Fruit fly (Drosophila melanogaster) whole organism, embryonic: ENCODE data around the gene CG3348.
A peak's percentile ranks its signal among the peaks of the same experiment; 100 is the strongest.

Source experiments
- Abd-B ChIP-seq: fragments of 200-800 bp; sonication (Bioruptor generic); optimal IDR thresholded peaks from 2 replicates; lab custom pipeline; 2018; ENCODE audit warnings: missing biosample characterization, mild to moderate bottlenecking, missing genetic modification characterization, moderate library complexity
- CG11093 ChIP-seq: fragments of 200-800 bp; sonication (Bioruptor generic); IDR thresholded peaks from 3 replicates; pipeline ENCODE4 v1.3.6; 2022; ENCODE audit warnings: missing biosample characterization, missing genetic modification characterization
- CG15073 ChIP-seq: fragments of 200-800 bp; sonication (Bioruptor generic); optimal IDR thresholded peaks from 2 replicates; lab custom pipeline; 2016; ENCODE audit warnings: missing biosample characterization, missing genetic modification characterization
- CG17359 ChIP-seq: fragments of 200-800 bp; sonication (Bioruptor generic); optimal IDR thresholded peaks from 3 replicates; lab custom pipeline; 2018; ENCODE audit warnings: missing biosample characterization, mild to moderate bottlenecking, missing genetic modification characterization, moderate library complexity
- CG17385 ChIP-seq: fragments of 200-800 bp; sonication (Bioruptor generic); optimal IDR thresholded peaks from 3 replicates; lab custom pipeline; 2018; ENCODE audit warnings: missing biosample characterization, mild to moderate bottlenecking, missing genetic modification characterization
- CG17612 ChIP-seq: fragments of 200-800 bp; sonication (Bioruptor generic); IDR thresholded peaks from 2 replicates; pipeline ENCODE4 v1.3.6; 2022; ENCODE audit warnings: missing biosample characterization, missing genetic modification characterization
- CG18262 ChIP-seq: fragments of 200-800 bp; optimal IDR thresholded peaks from 3 replicates; lab custom pipeline; 2019; ENCODE audit warnings: missing biosample characterization, mild to moderate bottlenecking, missing genetic modification characterization, moderate library complexity
- CG2202 ChIP-seq: fragments of 200-800 bp; sonication (Bioruptor generic); optimal IDR thresholded peaks from 2 replicates; lab custom pipeline; 2018; ENCODE audit warnings: missing biosample characterization, mild to moderate bottlenecking, missing genetic modification characterization
- CG32767 ChIP-seq: fragments of 200-800 bp; sonication (Bioruptor generic); IDR thresholded peaks from 2 replicates; pipeline ENCODE4 v1.3.6; 2022; ENCODE audit warnings: missing biosample characterization, missing genetic modification characterization
- CG3995 ChIP-seq: fragments of 200-800 bp; sonication (Bioruptor generic); optimal IDR thresholded peaks from 3 replicates; lab custom pipeline; 2016; ENCODE audit warnings: missing biosample characterization, missing genetic modification characterization
- CG4617 ChIP-seq: fragments of 200-800 bp; sonication (Bioruptor generic); optimal IDR thresholded peaks from 3 replicates; lab custom pipeline; 2016; ENCODE audit warnings: missing biosample characterization, missing genetic modification characterization, borderline replicate concordance
- CG7987 ChIP-seq: fragments of 200-800 bp; sonication (Bioruptor generic); optimal IDR thresholded peaks from 2 replicates; lab custom pipeline; 2018; ENCODE audit warnings: missing biosample characterization, mild to moderate bottlenecking, missing genetic modification characterization, moderate library complexity
- CG9727 ChIP-seq: fragments of 200-800 bp; sonication (Bioruptor generic); optimal IDR thresholded peaks from 3 replicates; lab custom pipeline; 2017; ENCODE audit warnings: missing biosample characterization, mild to moderate bottlenecking, missing genetic modification characterization
- CkIIα-i1 ChIP-seq: fragments of 200-800 bp; sonication (Bioruptor generic); IDR thresholded peaks from 2 replicates; pipeline ENCODE4 v1.3.6; 2022; ENCODE audit warnings: missing biosample characterization, missing genetic modification characterization
- CoRest ChIP-seq: fragments of 200-800 bp; sonication (Bioruptor generic); optimal IDR thresholded peaks from 3 replicates; lab custom pipeline; 2018; ENCODE audit warnings: missing biosample characterization, mild to moderate bottlenecking, missing genetic modification characterization, moderate library complexity
- Dad ChIP-seq: fragments of 200-800 bp; sonication (Bioruptor generic); optimal IDR thresholded peaks from 3 replicates; lab custom pipeline; 2016; ENCODE audit warnings: missing biosample characterization, missing genetic modification characterization
- Dfd ChIP-seq, 2 experiments: fragments of >200 bp; optimal IDR thresholded peaks; 2 replicates each; lab custom pipeline; 2017; ENCODE audit warnings: missing biosample characterization in 2 of 2, missing genetic modification characterization in 2 of 2
- Doc3 ChIP-seq: fragments of 200-800 bp; sonication (Bioruptor generic); IDR thresholded peaks from 3 replicates; pipeline ENCODE4 v1.3.6; 2022; ENCODE audit warnings: missing biosample characterization, missing genetic modification characterization; ENCODE audit not compliant: partially characterized antibody
- E2f1 ChIP-seq: fragments of 200-800 bp; sonication (Bioruptor generic); IDR thresholded peaks from 2 replicates; pipeline ENCODE4 v1.3.6; 2022; ENCODE audit warnings: missing biosample characterization, missing genetic modification characterization
- HLH3B ChIP-seq: fragments of 200-800 bp; sonication (Bioruptor generic); IDR thresholded peaks from 2 replicates; pipeline ENCODE4 v1.3.6; 2022; ENCODE audit warnings: missing biosample characterization, missing genetic modification characterization
- HLHmδ ChIP-seq: fragments of 200-800 bp; sonication (Bioruptor generic); optimal IDR thresholded peaks from 2 replicates; lab custom pipeline; 2018; ENCODE audit warnings: missing biosample characterization, mild to moderate bottlenecking, missing genetic modification characterization, moderate library complexity
- HmgZ ChIP-seq: fragments of 200-800 bp; sonication (Bioruptor generic); optimal IDR thresholded peaks from 2 replicates; lab custom pipeline; 2018; ENCODE audit warnings: missing biosample characterization, mild to moderate bottlenecking, missing genetic modification characterization
- Hr78 ChIP-seq, 2 experiments: fragments of 200-800 bp in 1 of 2; fragments of >200 bp in 1 of 2; sonication (Bioruptor generic) in 1 of 2; optimal IDR thresholded peaks; 2 replicates each; lab custom pipeline; 2017 to 2019; ENCODE audit warnings: missing biosample characterization in 2 of 2, missing genetic modification characterization in 2 of 2, mild to moderate bottlenecking in 1 of 2, moderate library complexity in 1 of 2
- Jarid2 ChIP-seq: fragments of 200-800 bp; sonication (Bioruptor generic); optimal IDR thresholded peaks from 3 replicates; lab custom pipeline; 2017; ENCODE audit warnings: mild to moderate bottlenecking, missing biosample characterization, missing genetic modification reagents, missing genetic modification characterization
- Mrtf ChIP-seq: fragments of 200-800 bp; sonication (Bioruptor generic); IDR thresholded peaks from 3 replicates; pipeline ENCODE4 v1.3.6; 2022; ENCODE audit warnings: missing biosample characterization, missing genetic modification characterization
- Pdp1 ChIP-seq, 2 experiments: fragments of 200-800 bp; sonication (Bioruptor generic); optimal IDR thresholded peaks; 3 replicates each; lab custom pipeline; 2016; ENCODE audit warnings: missing biosample characterization in 2 of 2, missing genetic modification characterization in 2 of 2, mild to moderate bottlenecking in 1 of 2, moderate library complexity in 1 of 2
- YL-1 ChIP-seq: fragments of 200-800 bp; sonication (Bioruptor generic); optimal IDR thresholded peaks from 3 replicates; lab custom pipeline; 2017; ENCODE audit warnings: missing biosample characterization, mild to moderate bottlenecking, missing genetic modification characterization
- ab ChIP-seq: fragments of 200-800 bp; sonication (Bioruptor generic); optimal IDR thresholded peaks from 2 replicates; lab custom pipeline; 2016; ENCODE audit warnings: missing biosample characterization, missing genetic modification characterization
- ato ChIP-seq: fragments of 200-800 bp; sonication (Bioruptor generic); IDR thresholded peaks from 2 replicates; pipeline ENCODE4 v1.3.6; 2022; ENCODE audit warnings: missing biosample characterization, missing genetic modification characterization; ENCODE audit not compliant: partially characterized antibody
- bigmax ChIP-seq: fragments of 200-800 bp; sonication (Bioruptor generic); optimal IDR thresholded peaks from 2 replicates; lab custom pipeline; 2018; ENCODE audit warnings: missing biosample characterization, mild to moderate bottlenecking, missing genetic modification characterization
- cad ChIP-seq: fragments of >200 bp; optimal IDR thresholded peaks from 2 replicates; lab custom pipeline; 2017; ENCODE audit warnings: missing biosample characterization, missing genetic modification characterization
- crc ChIP-seq: fragments of 200-800 bp; sonication (Bioruptor generic); optimal IDR thresholded peaks from 2 replicates; lab custom pipeline; 2016; ENCODE audit warnings: missing biosample characterization, missing genetic modification characterization
- fd3F ChIP-seq: fragments of 200-800 bp; sonication (Bioruptor generic); optimal IDR thresholded peaks from 2 replicates; lab custom pipeline; 2018; ENCODE audit warnings: missing biosample characterization, mild to moderate bottlenecking, missing genetic modification characterization, moderate library complexity
- grau ChIP-seq: fragments of 200-800 bp; optimal IDR thresholded peaks from 3 replicates; lab custom pipeline; 2019; ENCODE audit warnings: missing biosample characterization, mild to moderate bottlenecking, missing genetic modification characterization, moderate library complexity
- her ChIP-seq: fragments of 200-800 bp; sonication (Bioruptor generic); optimal IDR thresholded peaks from 2 replicates; lab custom pipeline; 2016; ENCODE audit warnings: missing biosample characterization, missing genetic modification characterization
- odd ChIP-seq: fragments of 200-800 bp; sonication (Bioruptor generic); optimal IDR thresholded peaks from 2 replicates; lab custom pipeline; 2017; ENCODE audit warnings: missing biosample characterization, mild to moderate bottlenecking, missing genetic modification characterization
- pan ChIP-seq, 4 experiments: fragments of >200 bp in 3 of 4; fragments of 200-800 bp in 1 of 4; sonication (Bioruptor generic) in 1 of 4; optimal IDR thresholded peaks in 3 of 4; IDR thresholded peaks in 1 of 4; 2 replicates each; pipeline versions ENCODE4 v1.3.6 to Lab custom; 2017 to 2022; ENCODE audit warnings: missing biosample characterization in 2 of 4, missing genetic modification characterization in 2 of 4, mixed read lengths in 1 of 4
- pita ChIP-seq: fragments of 200-800 bp; sonication (Bioruptor generic); optimal IDR thresholded peaks from 2 replicates; lab custom pipeline; 2017; ENCODE audit warnings: missing biosample characterization, mild to moderate bottlenecking, missing genetic modification characterization
- sens-2 ChIP-seq: fragments of 200-800 bp; sonication (Bioruptor generic); IDR thresholded peaks from 2 replicates; pipeline ENCODE4 v1.3.6; 2022; ENCODE audit warnings: missing biosample characterization, missing genetic modification characterization
- sima ChIP-seq: fragments of 200-800 bp; sonication (Bioruptor generic); optimal IDR thresholded peaks from 2 replicates; lab custom pipeline; 2016; ENCODE audit warnings: missing biosample characterization, missing genetic modification characterization
- sisA ChIP-seq: fragments of 200-800 bp; sonication (Bioruptor generic); IDR thresholded peaks from 2 replicates; pipeline ENCODE4 v1.3.6; 2022; ENCODE audit warnings: missing biosample characterization, missing genetic modification characterization
- slou ChIP-seq: fragments of 200-800 bp; sonication (Bioruptor generic); optimal IDR thresholded peaks from 3 replicates; lab custom pipeline; 2016; ENCODE audit warnings: missing biosample characterization, missing genetic modification characterization
- sna ChIP-seq: fragments of 200-800 bp; sonication (Bioruptor generic); IDR thresholded peaks from 2 replicates; pipeline ENCODE4 v1.3.6; 2022; ENCODE audit warnings: missing biosample characterization, missing genetic modification characterization; ENCODE audit not compliant: partially characterized antibody
- sqz ChIP-seq: fragments of 200-800 bp; sonication (Bioruptor generic); optimal IDR thresholded peaks from 3 replicates; lab custom pipeline; 2018; ENCODE audit warnings: missing biosample characterization, mild to moderate bottlenecking, missing genetic modification characterization
- tio ChIP-seq: fragments of 200-800 bp; sonication (Bioruptor generic); optimal IDR thresholded peaks from 2 replicates; lab custom pipeline; 2017; ENCODE audit warnings: missing biosample characterization, missing genetic modification characterization, inconsistent platforms
- vfl ChIP-seq: fragments of 200-800 bp; sonication (Bioruptor generic); optimal IDR thresholded peaks from 2 replicates; lab custom pipeline; 2016; ENCODE audit warnings: missing biosample characterization, missing genetic modification characterization
- zen2 ChIP-seq: fragments of 200-800 bp; sonication (Bioruptor generic); IDR thresholded peaks from 3 replicates; pipeline ENCODE4 v1.3.6; 2022; ENCODE audit warnings: missing biosample characterization, missing genetic modification characterization; ENCODE audit not compliant: partially characterized antibody
- zf30C ChIP-seq: fragments of 200-800 bp; sonication (Bioruptor generic); optimal IDR thresholded peaks from 3 replicates; lab custom pipeline; 2018; ENCODE audit warnings: missing biosample characterization, mild to moderate bottlenecking, missing genetic modification characterization

Gene CG3348

DNA sequence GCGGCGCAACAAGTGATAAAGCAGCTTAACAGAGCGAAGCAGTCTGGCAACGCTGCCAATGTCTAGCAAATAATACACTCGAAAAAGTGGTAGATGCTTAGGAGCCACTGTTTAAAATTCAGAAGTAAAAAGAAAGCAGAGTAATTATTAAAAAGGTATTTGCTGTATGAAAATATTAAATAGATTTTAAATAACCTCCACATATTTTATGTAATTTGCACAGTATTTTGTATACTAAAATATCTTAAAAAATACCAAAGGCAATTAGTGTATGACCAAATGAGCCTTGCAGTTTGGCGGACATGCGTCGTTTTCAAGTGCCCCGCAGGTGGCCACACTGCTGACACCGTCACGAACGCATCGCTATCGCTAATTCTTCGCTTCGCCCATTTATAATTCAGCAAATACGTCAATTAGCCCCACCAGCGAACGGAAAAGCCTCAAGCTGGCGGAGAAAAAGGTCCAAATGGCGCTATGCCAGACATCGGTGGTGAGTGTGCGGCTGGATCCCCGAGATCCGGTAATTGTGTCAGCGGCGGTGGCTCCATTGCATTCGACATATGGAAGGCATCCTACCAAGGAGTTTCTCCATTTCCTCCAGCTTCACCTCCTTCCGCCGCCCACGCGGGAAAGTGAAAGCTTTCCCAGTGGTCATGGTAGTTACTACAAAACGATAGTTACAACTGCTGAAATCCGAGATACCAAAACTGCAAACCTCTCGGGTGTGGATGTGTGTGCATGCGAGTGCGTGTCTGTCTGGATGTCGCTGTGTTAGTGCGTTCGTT is 38.7 kb downstream of the CG3348 start, which contains the start of gene pll (continued):
- TF ChIP-seq zen2 (GFP tag; lab: Robert Waterston, UW) (no peak), odd (no peak), CG3995 (GFP tag; lab: Kevin White, UChicago) (peak; percentile 43), grau (tag; lab: Kevin White, UChicago) (peak; percentile 80), CG11093 (peak; percentile 75), CG18262 (tag; lab: Kevin White, UChicago) (peak; percentile 74), tio (GFP tag; lab: Kevin White, UChicago) (no peak), pita (GFP tag; lab: Kevin White, UChicago) (no peak), CG9727 (GFP tag; lab: Kevin White, UChicago) (peak; percentile 82), CoRest (peak; percentile 84), fd3F (GFP tag; lab: Kevin White, UChicago) (peak; percentile 75), CG15073 (GFP tag; lab: Kevin White, UChicago) (no peak), HLH3B (peak; percentile 89), Hr78 (GFP tag; optimal IDR thresholded peaks at IDR 0.05; lab: Kevin White, UChicago) (no peak), CG7987 (GFP tag; lab: Kevin White, UChicago) (peak; percentile 32), HLHmδ (GFP tag; lab: Kevin White, UChicago) (no peak), cad (GFP tag; lab: Kevin White, UChicago) (no peak), CG17385 (GFP tag; lab: Kevin White, UChicago) (no peak), CG4617 (GFP tag; lab: Kevin White, UChicago) (peak; percentile 94), CkIIα-i1 (GFP tag; lab: Robert Waterston, UW) (no peak), crc (GFP tag; lab: Kevin White, UChicago) (peak; percentile 64), CG2202 (tag; lab: Kevin White, UChicago) (peak; percentile 52), Abd-B (GFP tag; lab: Kevin White, UChicago) (peak; percentile 83), ab (GFP tag; lab: Kevin White, UChicago) (peak; percentile 6), YL-1 (GFP tag; lab: Kevin White, UChicago) (peak; percentile 74), sisA (GFP tag; lab: Robert Waterston, UW) (peak; percentile 86), CG32767 (GFP tag; lab: Robert Waterston, UW) (peak; percentile 77), sima (GFP tag; lab: Kevin White, UChicago) (no peak), sens-2 (GFP tag; lab: Robert Waterston, UW) (peak; percentile 55; the same call in 1 of the 2 replicates), vfl (GFP tag; lab: Kevin White, UChicago) (peak; percentile 67), bigmax (GFP tag; lab: Kevin White, UChicago) (no peak), HmgZ (tag; lab: Kevin White, UChicago) (peak; percentile 85), pan (optimal IDR thresholded peaks at IDR 0.05; lab: Kevin White, UChicago) (no peak), pan (GFP tag; optimal IDR thresholded peaks at IDR 0.05 in 1 of 2, IDR thresholded peaks at IDR 0.05 in 1 of 2) (peak in 1 of 2 experiments; percentile 94), CG17612 (GFP tag; lab: Robert Waterston, UW) (0 out of 2 replicates have a peak, but pooled peaks have one; percentile 26), slou (GFP tag; lab: Kevin White, UChicago) (peak; percentile 38), Doc3 (no peak), sqz (GFP tag; lab: Kevin White, UChicago) (no peak), her (GFP tag; lab: Kevin White, UChicago) (no peak), Jarid2 (GFP tag; lab: Kevin White, UChicago) (peak; percentile 28), sna (GFP tag; lab: Robert Waterston, UW) (no peak), Dfd (GFP tag; optimal IDR thresholded peaks at IDR 0.05; lab: Kevin White, UChicago) (no peak), CG17359 (tag; lab: Kevin White, UChicago) (peak; percentile 86), ato (GFP tag; lab: Robert Waterston, UW) (no peak), E2f1 (GFP tag; lab: Robert Waterston, UW) (peak; percentile 90), Dad (GFP tag; lab: Kevin White, UChicago) (peak; percentile 51), Mrtf (GFP tag; lab: Robert Waterston, UW) (peak; percentile 85), Pdp1 (GFP tag; optimal IDR thresholded peaks at IDR 0.05; lab: Kevin White, UChicago) (peak; percentile 67 to 92), zf30C (peak; percentile 90)
